Fruit fly (Drosophila melanogaster): ENCODE data around the gene Whamy.
A peak's percentile ranks its signal among the peaks of the same experiment; 100 is the strongest.

Whamy gene

DNA sequence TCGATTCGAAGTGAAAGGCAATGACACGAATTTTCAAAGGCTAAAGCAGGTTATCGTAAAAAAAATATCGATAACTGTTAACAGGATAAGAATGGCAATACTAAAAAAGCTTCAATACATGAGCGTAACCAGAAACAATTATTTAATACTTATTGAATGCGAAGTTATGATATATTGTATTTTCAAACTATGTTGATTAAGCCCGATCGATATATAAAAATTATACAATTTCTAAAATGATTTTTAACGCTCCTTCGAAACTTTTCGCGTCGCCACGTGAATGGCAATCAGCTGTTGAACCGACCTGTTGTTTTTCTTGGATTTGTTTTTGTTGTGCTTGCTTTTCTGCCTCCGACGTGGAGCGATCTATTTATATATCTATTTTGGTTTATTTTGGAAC lies 18.0 kb downstream of the Whamy start, which contains the start of the genes Alg12 and Rpt3R:
Alg12 (plus strand) TSS at position 305 of the 400 bp plus-strand sequence.
Rpt3R (minus strand) TSS at position 324 of the 400 bp plus-strand sequence.
- no peak for TF ChIP-seq fkh (GFP tag; optimal IDR thresholded peaks at IDR 0.05)
- TF ChIP-seq pdm3 (GFP tag; optimal IDR thresholded peaks at IDR 0.05): no peak
- TF ChIP-seq Gug (GFP tag; IDR thresholded peaks at IDR 0.05): no peak

DNA sequence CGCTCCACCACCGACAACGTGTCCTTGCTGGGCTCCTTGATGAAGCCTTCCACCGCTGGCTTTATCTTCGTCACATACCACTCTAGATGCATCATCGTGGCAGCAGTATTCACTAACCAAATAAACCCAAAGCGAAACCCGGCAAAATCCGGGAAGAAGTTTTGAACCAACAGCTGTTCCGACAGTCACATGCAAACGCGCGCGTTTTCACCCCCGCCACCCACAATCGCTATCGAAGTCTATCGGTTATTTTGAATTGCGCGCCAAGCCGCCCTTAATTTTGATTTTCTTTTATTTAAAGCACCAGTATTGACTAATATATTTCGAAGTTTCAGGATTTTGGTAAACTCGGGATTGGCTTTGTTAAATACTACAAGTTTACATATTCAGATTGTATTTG lies 19.7 kb downstream of the Whamy start, which contains the start of gene Tti1:
Tti1 (minus strand) TSS at position 200 of the 400 bp plus-strand sequence.
- no peak for TF ChIP-seq CG8632 (GFP tag; optimal IDR thresholded peaks at IDR 0.05)
- TF ChIP-seq CG8119 (GFP tag; IDR thresholded peaks at IDR 0.05): no peak
- TF ChIP-seq CG11762 (GFP tag; optimal IDR thresholded peaks at IDR 0.05; ENCODE audit: insufficient read depth): no peak
- no peak for TF ChIP-seq Hr38 (GFP tag; optimal IDR thresholded peaks at IDR 0.05)
- no peak for TF ChIP-seq Gug (GFP tag; IDR thresholded peaks at IDR 0.05)

DNA sequence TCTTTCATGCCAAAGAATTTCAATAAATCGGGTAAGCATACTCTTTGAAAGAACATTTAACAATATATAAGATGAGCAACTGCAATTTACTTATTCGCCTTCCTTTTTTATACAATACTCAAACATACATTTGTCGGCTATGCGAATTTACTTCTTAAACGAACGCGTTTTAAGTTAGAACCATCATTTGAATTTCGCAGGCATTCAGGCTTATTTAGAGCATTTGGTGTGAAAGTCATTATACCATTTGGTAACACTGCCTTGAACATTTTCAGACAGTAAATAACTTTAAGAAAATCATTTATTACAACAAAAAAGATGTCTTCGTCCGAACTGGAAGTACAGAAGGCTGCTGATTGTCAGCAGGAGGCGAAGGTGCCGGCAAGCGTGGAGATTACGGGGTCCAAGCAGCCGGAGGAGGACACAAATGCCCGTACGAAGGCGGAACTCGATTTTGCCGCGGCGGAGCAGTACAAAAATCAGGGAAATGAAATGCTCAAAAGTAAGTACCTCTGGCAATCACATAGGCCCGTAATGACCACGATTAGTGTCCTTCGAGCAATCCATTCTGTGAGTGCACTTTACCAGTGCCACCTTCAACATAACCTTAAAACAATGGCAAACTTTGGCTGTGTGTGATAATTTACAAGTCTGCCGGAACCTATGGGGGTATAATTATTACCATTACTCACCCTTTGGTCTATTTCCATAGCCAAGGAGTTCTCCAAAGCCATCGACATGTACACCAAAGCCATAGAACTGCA lies 26.1 kb downstream of the Whamy start:
- TF ChIP-seq Ets21C (GFP tag; optimal IDR thresholded peaks at IDR 0.05) (no peak), Gug (GFP tag; IDR thresholded peaks at IDR 0.05) (no peak), Hr4 (GFP tag; optimal IDR thresholded peaks at IDR 0.05) (no peak), CG32006 (GFP tag; optimal IDR thresholded peaks at IDR 0.05) (no peak), fd59A (GFP tag; optimal IDR thresholded peaks at IDR 0.05) (no peak), OdsH (GFP tag; optimal IDR thresholded peaks at IDR 0.05) (no peak), esn (GFP tag; optimal IDR thresholded peaks at IDR 0.05) (no peak), fd85E (GFP tag; optimal IDR thresholded peaks at IDR 0.05) (no peak), CG10669 (GFP tag; optimal IDR thresholded peaks at IDR 0.05) (no peak)

DNA sequence ATGACTTTTGCATAAGTTTGCCTTT lies 26.5 kb downstream of the Whamy start, which contains the start of gene PpD3:
PpD3 (plus strand) TSS at position 1 of the 25 bp plus-strand sequence.
- TF ChIP-seq Lpt (GFP tag; optimal IDR thresholded peaks at IDR 0.05): no peak
- no peak for TF ChIP-seq fd85E (GFP tag; optimal IDR thresholded peaks at IDR 0.05)
- TF ChIP-seq fd59A (GFP tag; optimal IDR thresholded peaks at IDR 0.05): no peak
- no peak for TF ChIP-seq CG11294 (GFP tag; IDR thresholded peaks at IDR 0.05)
- TF ChIP-seq Met (GFP tag; optimal IDR thresholded peaks at IDR 0.05): no peak
- no peak for TF ChIP-seq Blimp-1 (GFP tag; optimal IDR thresholded peaks at IDR 0.05)
- no peak for TF ChIP-seq ss (GFP tag; optimal IDR thresholded peaks at IDR 0.05)
- TF ChIP-seq topi (GFP tag; optimal IDR thresholded peaks at IDR 0.05): no peak
- TF ChIP-seq CG6792 (GFP tag; optimal IDR thresholded peaks at IDR 0.05): no peak

DNA sequence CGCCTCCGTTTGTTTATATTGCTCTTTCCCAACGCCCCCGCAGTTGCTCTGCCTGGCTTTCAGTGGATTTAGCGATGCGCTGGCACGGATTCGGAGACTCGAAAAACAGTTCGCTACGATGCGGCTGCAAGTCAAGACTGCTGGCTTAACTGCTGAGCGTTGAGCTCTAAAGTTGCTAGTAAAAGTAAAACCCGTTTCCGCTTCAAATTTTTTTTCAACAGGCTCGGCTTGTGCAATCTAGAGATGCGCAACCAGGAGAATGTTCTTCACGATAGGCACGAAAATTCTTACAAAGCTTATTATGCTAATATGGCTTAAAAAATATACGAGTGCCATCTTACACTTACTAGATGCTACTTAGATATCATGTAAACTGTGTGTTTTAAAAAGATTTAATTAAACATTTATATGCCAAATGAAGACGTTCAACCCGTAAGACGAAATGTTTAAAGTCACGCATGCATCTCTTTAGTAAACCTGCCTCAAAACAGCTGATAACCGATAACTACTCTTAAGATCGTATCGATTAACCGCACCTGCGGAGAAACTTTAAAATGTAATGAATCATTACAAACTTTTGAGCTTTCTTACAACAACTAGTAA lies 26.8 kb downstream of the Whamy start, which contains the start of gene CG12948:
CG12948 (minus strand) TSS at position 473 of the 603 bp plus-strand sequence.
- TF ChIP-seq Hr38 (GFP tag; optimal IDR thresholded peaks at IDR 0.05) (no peak), Ets96B (tag; optimal IDR thresholded peaks at IDR 0.05) (no peak), CG15336 (GFP tag; IDR thresholded peaks at IDR 0.05) (no peak; the same call in 1 of the 2 replicates), Met (GFP tag; optimal IDR thresholded peaks at IDR 0.05) (no peak), Smox (GFP tag; optimal IDR thresholded peaks at IDR 0.05) (no peak), CG8632 (GFP tag; optimal IDR thresholded peaks at IDR 0.05) (no peak), CG11294 (GFP tag; IDR thresholded peaks at IDR 0.05) (no peak), OdsH (GFP tag; optimal IDR thresholded peaks at IDR 0.05) (no peak), cyc (GFP tag; optimal IDR thresholded peaks at IDR 0.05) (no peak), achi (GFP tag; optimal IDR thresholded peaks at IDR 0.05) (no peak), lz (GFP tag; optimal IDR thresholded peaks at IDR 0.05) (peak; percentile 67), CG9139 (GFP tag; optimal IDR thresholded peaks at IDR 0.05) (no peak), Hr39 (GFP tag; optimal IDR thresholded peaks at IDR 0.05) (no peak), Blimp-1 (GFP tag; optimal IDR thresholded peaks at IDR 0.05) (peak; percentile 45), fd85E (GFP tag; optimal IDR thresholded peaks at IDR 0.05) (no peak), Eip93F (GFP tag; optimal IDR thresholded peaks at IDR 0.05) (peak; percentile 39), svp (GFP tag) (no peak), CG1621 (tag; optimal IDR thresholded peaks at IDR 0.05) (peak; percentile 50), CG4318 (GFP tag; optimal IDR thresholded peaks at IDR 0.05) (no peak), Gug (GFP tag; IDR thresholded peaks at IDR 0.05) (0 out of 2 replicates have a peak, but pooled peaks have one; percentile 14), CG6854 (GFP tag; optimal IDR thresholded peaks at IDR 0.05) (peak; percentile 69), fkh (GFP tag; optimal IDR thresholded peaks at IDR 0.05) (no peak), eg (GFP tag; IDR thresholded peaks at IDR 0.05) (peak; percentile 47; the same call in 2 of the 3 replicates), Sox15 (GFP tag; optimal IDR thresholded peaks at IDR 0.05) (no peak), CG10669 (GFP tag; optimal IDR thresholded peaks at IDR 0.05) (no peak), CG10631 (GFP tag; optimal IDR thresholded peaks at IDR 0.05) (no peak), CG8319 (GFP tag; optimal IDR thresholded peaks at IDR 0.05) (no peak), CG11762 (GFP tag; optimal IDR thresholded peaks at IDR 0.05; ENCODE audit: insufficient read depth) (no peak), spab (GFP tag; optimal IDR thresholded peaks at IDR 0.05) (no peak), CG34406 (GFP tag; optimal IDR thresholded peaks at IDR 0.05) (no peak), dac (GFP tag; optimal IDR thresholded peaks at IDR 0.05) (no peak)
